Worm (Caenorhabditis elegans): ENCODE results near the gene tbc-17.
A peak's percentile ranks its signal among the peaks of the same experiment; 100 is the strongest.
"Not testable (repeated sequence)": the region's sequence is repeated elsewhere in the genome, so short reads cannot be mapped to it uniquely, and the experiment has no call there.

The tbc-17 gene

ce11 chrII:12728608-12729007 lies 34.4 kb downstream of the tbc-17 start:
- no peak for TF ChIP-seq hnd-1 (tag; optimal IDR thresholded peaks at IDR 0.05)

ce11 chrII:12729952-12730351 lies 35.7 kb downstream of the tbc-17 start:
- TF ChIP-seq F13C5.2 (tag; optimal IDR thresholded peaks at IDR 0.05) = no peak
- no peak for TF ChIP-seq sea-1 (GFP tag; conservative IDR thresholded peaks at IDR 0.05)
- TF ChIP-seq B0310.2 (tag; optimal IDR thresholded peaks at IDR 0.05) = no peak
- no peak for TF ChIP-seq ama-1 (optimal IDR thresholded peaks at IDR 0.05)
- no peak for TF ChIP-seq ceh-13 (GFP tag; optimal IDR thresholded peaks at IDR 0.05)
- TF ChIP-seq hmbx-1 (tag; optimal IDR thresholded peaks at IDR 0.05) = no peak
- TF ChIP-seq tbx-37 (GFP tag; conservative IDR thresholded peaks at IDR 0.05) = no peak
- no peak for TF ChIP-seq hmg-4 (GFP tag; optimal IDR thresholded peaks at IDR 0.05)
- no peak for TF ChIP-seq aly-1 (tag; optimal IDR thresholded peaks at IDR 0.05)
- no peak for TF ChIP-seq hnd-1 (tag; optimal IDR thresholded peaks at IDR 0.05)
- TF ChIP-seq pes-1 (GFP tag; IDR thresholded peaks at IDR 0.05) = no peak
- no peak for TF ChIP-seq scrt-1 (GFP tag; IDR thresholded peaks at IDR 0.05)
- TF ChIP-seq tbx-11 (GFP tag; IDR thresholded peaks at IDR 0.05) = no peak
- TF ChIP-seq flt-1 (GFP tag; IDR thresholded peaks at IDR 0.05) = no peak
- no peak for TF ChIP-seq ets-7 (tag; optimal IDR thresholded peaks at IDR 0.05)
- TF ChIP-seq ceh-36 (tag; optimal IDR thresholded peaks at IDR 0.05) = no peak
- TF ChIP-seq tra-4 (tag; optimal IDR thresholded peaks at IDR 0.05) = no peak

ce11 chrII:12736579-12736978 lies 42.4 kb downstream of the tbc-17 start, which contains the start of gene snrp-200:
Gene snrp-200, minus strand, starts transcription at chrII:12736910.
- TF ChIP-seq ama-1 (optimal IDR thresholded peaks at IDR 0.05) = no peak
- no peak for TF ChIP-seq hmbx-1 (tag; optimal IDR thresholded peaks at IDR 0.05)
- TF ChIP-seq pes-1 (GFP tag; IDR thresholded peaks at IDR 0.05) = no peak
- TF ChIP-seq aly-1 (tag; optimal IDR thresholded peaks at IDR 0.05) = no peak
- no peak for TF ChIP-seq F13C5.2 (tag; optimal IDR thresholded peaks at IDR 0.05)
- TF ChIP-seq hmg-4 (GFP tag; optimal IDR thresholded peaks at IDR 0.05) = no peak
- no peak for TF ChIP-seq flt-1 (GFP tag; IDR thresholded peaks at IDR 0.05)
- no peak for TF ChIP-seq hnd-1 (tag; optimal IDR thresholded peaks at IDR 0.05)
- no peak for TF ChIP-seq scrt-1 (GFP tag; IDR thresholded peaks at IDR 0.05)
- no peak for TF ChIP-seq tbx-11 (GFP tag; IDR thresholded peaks at IDR 0.05)
- no peak for TF ChIP-seq B0310.2 (tag; optimal IDR thresholded peaks at IDR 0.05)
- no peak for TF ChIP-seq ets-7 (tag; optimal IDR thresholded peaks at IDR 0.05)
- TF ChIP-seq ceh-36 (tag; optimal IDR thresholded peaks at IDR 0.05) = no peak
- TF ChIP-seq ceh-13 (GFP tag; optimal IDR thresholded peaks at IDR 0.05) = no peak
- no peak for TF ChIP-seq sea-1 (GFP tag; conservative IDR thresholded peaks at IDR 0.05)
- TF ChIP-seq tbx-37 (GFP tag; conservative IDR thresholded peaks at IDR 0.05) = no peak
- no peak for TF ChIP-seq tra-4 (tag; optimal IDR thresholded peaks at IDR 0.05)

ce11 chrII:12738284-12739201 lies 44.3 kb downstream of the tbc-17 start, which contains the start of gene pisy-1:
Gene pisy-1, minus strand, starts transcription at chrII:12738334.
- TF ChIP-seq sea-1 (GFP tag; conservative IDR thresholded peaks at IDR 0.05) (no peak), pes-1 (GFP tag; IDR thresholded peaks at IDR 0.05) (no peak), flt-1 (GFP tag; IDR thresholded peaks at IDR 0.05) (no peak), hnd-1 (tag; optimal IDR thresholded peaks at IDR 0.05) (no peak), hmg-4 (GFP tag; optimal IDR thresholded peaks at IDR 0.05) (no peak), tbx-11 (GFP tag; IDR thresholded peaks at IDR 0.05) (no peak), hmbx-1 (tag; optimal IDR thresholded peaks at IDR 0.05) (no peak), ets-7 (tag; optimal IDR thresholded peaks at IDR 0.05) (no peak), scrt-1 (GFP tag; IDR thresholded peaks at IDR 0.05) (no peak), tbx-37 (GFP tag; conservative IDR thresholded peaks at IDR 0.05) (no peak), ama-1 (optimal IDR thresholded peaks at IDR 0.05) (no peak), F13C5.2 (tag; optimal IDR thresholded peaks at IDR 0.05) (no peak), ceh-13 (GFP tag; optimal IDR thresholded peaks at IDR 0.05) (no peak), ceh-36 (tag; optimal IDR thresholded peaks at IDR 0.05) (no peak), B0310.2 (tag; optimal IDR thresholded peaks at IDR 0.05) (no peak)

- no peak for TF ChIP-seq ets-7 (tag; optimal IDR thresholded peaks at IDR 0.05)
- no peak for TF ChIP-seq scrt-1 (GFP tag; IDR thresholded peaks at IDR 0.05)
- TF ChIP-seq sea-1 (GFP tag; conservative IDR thresholded peaks at IDR 0.05) = no peak
- TF ChIP-seq ama-1 (optimal IDR thresholded peaks at IDR 0.05) = no peak
- no peak for TF ChIP-seq aly-1 (tag; optimal IDR thresholded peaks at IDR 0.05)
- TF ChIP-seq hmg-4 (GFP tag; optimal IDR thresholded peaks at IDR 0.05) = no peak
- no peak for TF ChIP-seq ceh-36 (tag; optimal IDR thresholded peaks at IDR 0.05)
- no peak for TF ChIP-seq B0310.2 (tag; optimal IDR thresholded peaks at IDR 0.05)
- TF ChIP-seq ceh-13 (GFP tag; optimal IDR thresholded peaks at IDR 0.05) = no peak
- TF ChIP-seq tra-4 (tag; optimal IDR thresholded peaks at IDR 0.05) = no peak
- TF ChIP-seq hnd-1 (tag; optimal IDR thresholded peaks at IDR 0.05) = no peak
- no peak for TF ChIP-seq flt-1 (GFP tag; IDR thresholded peaks at IDR 0.05)
- no peak for TF ChIP-seq hmbx-1 (tag; optimal IDR thresholded peaks at IDR 0.05)
Observed at ce11 chrII:12739306-12739705, 45.1 kb downstream of the tbc-17 start.

- TF ChIP-seq scrt-1 (GFP tag; IDR thresholded peaks at IDR 0.05) (peak; percentile 72), flt-1 (GFP tag; IDR thresholded peaks at IDR 0.05) (peak; percentile 10; the same call in 1 of the 2 replicates)
Observed at ce11 chrII:12749720-12750119, 55.5 kb downstream of the tbc-17 start.

- not testable (repeated sequence) for TF ChIP-seq tra-4, hmbx-1, ets-7 (tag; optimal IDR thresholded peaks at IDR 0.05)
Observed at ce11 chrII:12753725-12754124, 59.5 kb downstream of the tbc-17 start, which contains the start of gene Y46G5A.39. Gene Y46G5A.39, minus strand, starts transcription at chrII:12753825.
